Worm (Caenorhabditis elegans) whole organism, L1 larva: Measurements from ENCODE around the gene nhr-61.

Experiments
- ceh-63 ChIP-seq: fragments of 200-800 bp; sonication (Bioruptor generic); optimal IDR thresholded peaks from 2 replicates; lab custom pipeline; 2018; ENCODE audit warnings: mild to moderate bottlenecking, missing genetic modification characterization, missing compliant biosample characterization
- dpl-1 ChIP-seq, 3 experiments: fragments of 150-350 bp in 2 of 3; sonication (generic microtip) in 1 of 3; optimal IDR thresholded peaks; 2 replicates each; lab custom pipeline; 2014 to 2017; ENCODE audit warnings: missing biosample characterization in 3 of 3, missing genetic modification characterization in 3 of 3, missing genetic modification reagents in 3 of 3
- egl-13 ChIP-seq: sonication (generic microtip); optimal IDR thresholded peaks from 2 replicates; lab custom pipeline; 2016; ENCODE audit warnings: missing genotype, missing genetic modification reagents, missing genetic modification characterization, missing compliant biosample characterization
- elt-3 ChIP-seq, 6 experiments: fragments of 150-350 bp in 1 of 6; sonication (generic microtip); optimal IDR thresholded peaks; 2 replicates each; lab custom pipeline; 2017 to 2018; ENCODE audit warnings: missing biosample characterization in 6 of 6, missing genetic modification characterization in 6 of 6, inconsistent platforms in 1 of 6
- isw-1 ChIP-seq: fragments of 200-800 bp; sonication (Bioruptor generic); IDR thresholded peaks from 2 replicates; pipeline ENCODE4 v1.3.6; 2022; ENCODE audit warnings: missing genetic modification characterization, missing compliant biosample characterization
- mep-1 ChIP-seq: fragments of 150-350 bp; optimal IDR thresholded peaks from 2 replicates; lab custom pipeline; 2014; ENCODE audit warnings: missing biosample characterization, missing genetic modification characterization
- nhr-28 ChIP-seq: fragments of 150-350 bp; optimal IDR thresholded peaks from 2 replicates; lab custom pipeline; 2014; ENCODE audit warnings: missing biosample characterization, missing genetic modification characterization
- pqm-1 ChIP-seq: sonication (generic microtip); optimal IDR thresholded peaks from 3 replicates; lab custom pipeline; 2017; ENCODE audit warnings: missing biosample characterization, missing genetic modification characterization
- rnt-1 ChIP-seq: sonication (generic microtip); optimal IDR thresholded peaks from 2 replicates; lab custom pipeline; 2016; ENCODE audit warnings: mild to moderate bottlenecking, missing genetic modification characterization, moderate library complexity, missing compliant biosample characterization
- snu-23 ChIP-seq: sonication (generic microtip); optimal IDR thresholded peaks from 2 replicates; lab custom pipeline; 2016; ENCODE audit warnings: missing genetic modification characterization, missing compliant biosample characterization
- unc-30 ChIP-seq: sonication (generic microtip); optimal IDR thresholded peaks from 2 replicates; lab custom pipeline; 2017; ENCODE audit warnings: missing biosample characterization, missing genetic modification characterization
- ztf-4 ChIP-seq: fragments of 150-350 bp; optimal IDR thresholded peaks from 2 replicates; lab custom pipeline; 2014; ENCODE audit warnings: missing biosample characterization, missing genetic modification characterization

DNA sequence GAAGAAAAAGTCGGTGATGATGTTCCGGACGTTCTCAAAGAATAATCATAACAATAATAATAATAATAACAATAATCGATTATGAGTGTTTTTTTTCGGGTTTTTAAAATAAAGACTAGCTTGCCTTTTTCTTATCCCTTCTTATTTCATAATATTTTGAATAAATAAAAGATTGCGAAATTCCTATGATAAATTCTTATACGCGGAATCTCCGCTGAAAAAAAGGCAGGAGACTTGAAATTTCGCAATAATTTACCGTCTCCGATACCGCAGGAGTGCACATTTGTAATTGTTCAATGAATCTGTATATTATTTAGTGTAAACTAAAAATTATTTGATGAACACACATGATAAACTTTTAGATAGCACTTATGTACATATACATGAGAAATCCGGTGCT, 25.9 kb downstream of the nhr-61 start:
- TF ChIP-seq ceh-63 (no peak), egl-13 (tag; lab: Kevin White, UChicago) (no peak), elt-3 (tag; optimal IDR thresholded peaks at IDR 0.05; lab: Kevin White, UChicago) (no peak), mep-1 (no peak), unc-30 (tag; lab: Kevin White, UChicago) (no peak), snu-23 (GFP tag; lab: Kevin White, UChicago) (no peak), rnt-1 (tag; lab: Kevin White, UChicago) (no peak), dpl-1 (GFP tag; optimal IDR thresholded peaks at IDR 0.05; lab: Kevin White, UChicago) (no peak), nhr-28 (tag; lab: Kevin White, UChicago) (no peak), isw-1 (GFP tag; lab: Robert Waterston, UW) (no peak), ztf-4 (tag; lab: Kevin White, UChicago) (no peak), pqm-1 (tag; lab: Kevin White, UChicago) (no peak)
